Worm (Caenorhabditis elegans) whole organism, L1 larva: ENCODE measurements around the gene gtf-2E1.
A peak's percentile ranks its signal among the peaks of the same experiment; 100 is the strongest.

ENCODE experiments used
- C16A3.4 ChIP-seq: fragments of 150-350 bp; optimal IDR thresholded peaks from 2 replicates; lab custom pipeline; 2014; ENCODE audit warnings: missing biosample characterization, missing genetic modification characterization
- F16B12.6 ChIP-seq: fragments of 150-350 bp; optimal IDR thresholded peaks from 2 replicates; lab custom pipeline; 2014; ENCODE audit warnings: missing biosample characterization, missing genetic modification characterization
- aha-1 ChIP-seq: fragments of 150-350 bp; optimal IDR thresholded peaks from 2 replicates; lab custom pipeline; 2014; ENCODE audit warnings: missing biosample characterization, missing genetic modification characterization
- alr-1 ChIP-seq: fragments of 200-800 bp; sonication (Bioruptor generic); optimal IDR thresholded peaks from 2 replicates; lab custom pipeline; 2018; ENCODE audit warnings: borderline replicate concordance, mild to moderate bottlenecking, missing genetic modification characterization, missing compliant biosample characterization
- aly-2 ChIP-seq: fragments of 150-350 bp; optimal IDR thresholded peaks from 2 replicates; lab custom pipeline; 2014; ENCODE audit warnings: missing biosample characterization, missing genetic modification characterization
- blmp-1 ChIP-seq: fragments of 150-350 bp; optimal IDR thresholded peaks from 2 replicates; lab custom pipeline; 2014; ENCODE audit warnings: missing biosample characterization, missing genetic modification characterization
- ceh-8 ChIP-seq: fragments of 200-800 bp; sonication (Bioruptor generic); optimal IDR thresholded peaks from 2 replicates; lab custom pipeline; 2018; ENCODE audit warnings: mild to moderate bottlenecking, missing genetic modification characterization, moderate library complexity, missing compliant biosample characterization
- ceh-88 ChIP-seq: fragments of 200-800 bp; sonication (Bioruptor generic); IDR thresholded peaks from 2 replicates; pipeline ENCODE4 v1.3.6; 2022; ENCODE audit warnings: missing genetic modification characterization, missing compliant biosample characterization
- ceh-90 ChIP-seq: sonication (generic microtip); optimal IDR thresholded peaks from 2 replicates; lab custom pipeline; 2016; ENCODE audit warnings: missing genetic modification characterization, missing compliant biosample characterization
- ces-1 ChIP-seq: fragments of 150-350 bp; optimal IDR thresholded peaks from 2 replicates; lab custom pipeline; 2014; ENCODE audit warnings: missing biosample characterization, missing genetic modification reagents, missing genetic modification characterization
- efl-1 ChIP-seq, 4 experiments: fragments of 150-350 bp; optimal IDR thresholded peaks in 3 of 4; peaks in 1 of 4; 1 replicate in 1 of 4; 2 replicates in 3 of 4; lab custom pipeline; 2014; ENCODE audit warnings: missing biosample characterization in 2 of 4, missing genetic modification characterization in 2 of 4, missing genetic modification reagents in 2 of 4
- efl-3 ChIP-seq: fragments of 200-800 bp; sonication (Bioruptor generic); optimal IDR thresholded peaks from 2 replicates; lab custom pipeline; 2018; ENCODE audit warnings: mild to moderate bottlenecking, missing genetic modification characterization, missing compliant biosample characterization
- ets-5 ChIP-seq: fragments of 200-800 bp; sonication (Bioruptor generic); IDR thresholded peaks from 2 replicates; pipeline ENCODE4 v1.3.6; 2022; ENCODE audit warnings: missing genetic modification characterization, missing compliant biosample characterization
- fkh-10 ChIP-seq: sonication (generic microtip); optimal IDR thresholded peaks from 2 replicates; lab custom pipeline; 2017; ENCODE audit warnings: missing biosample characterization, missing genetic modification reagents, missing genetic modification characterization
- fkh-4 ChIP-seq: sonication (generic microtip); optimal IDR thresholded peaks from 2 replicates; lab custom pipeline; 2016; ENCODE audit warnings: missing compliant biosample characterization, missing genetic modification characterization, borderline replicate concordance
- fkh-8 ChIP-seq: sonication (generic microtip); optimal IDR thresholded peaks from 2 replicates; lab custom pipeline; 2016; ENCODE audit warnings: mild to moderate bottlenecking, missing genetic modification characterization, missing compliant biosample characterization
- fos-1 ChIP-seq: fragments of 150-350 bp; optimal IDR thresholded peaks from 2 replicates; lab custom pipeline; 2014; ENCODE audit warnings: missing biosample characterization, missing genetic modification characterization
- grh-1 ChIP-seq: fragments of 200-800 bp; sonication (Bioruptor generic); IDR thresholded peaks from 2 replicates; pipeline ENCODE4 v1.3.6; 2022; ENCODE audit warnings: missing genetic modification reagents, missing genetic modification characterization, missing compliant biosample characterization
- hlh-17 ChIP-seq: fragments of 200-800 bp; sonication (Bioruptor generic); optimal IDR thresholded peaks from 2 replicates; lab custom pipeline; 2018; ENCODE audit warnings: missing genetic modification characterization, mild to moderate bottlenecking, missing compliant biosample characterization, moderate library complexity, borderline replicate concordance
- hpl-2 ChIP-seq: fragments of 150-350 bp; optimal IDR thresholded peaks from 2 replicates; lab custom pipeline; 2014; ENCODE audit warnings: missing biosample characterization, missing genetic modification reagents, missing genetic modification characterization
- isw-1 ChIP-seq: fragments of 200-800 bp; sonication (Bioruptor generic); IDR thresholded peaks from 2 replicates; pipeline ENCODE4 v1.3.6; 2022; ENCODE audit warnings: missing genetic modification characterization, missing compliant biosample characterization
- lin-13 ChIP-seq: fragments of 150-350 bp; optimal IDR thresholded peaks from 2 replicates; lab custom pipeline; 2014; ENCODE audit warnings: missing biosample characterization, missing genetic modification reagents, missing genetic modification characterization
- lin-14 ChIP-seq: fragments of 200-800 bp; sonication (Bioruptor generic); optimal IDR thresholded peaks from 2 replicates; lab custom pipeline; 2018; ENCODE audit warnings: mild to moderate bottlenecking, missing genetic modification characterization, moderate library complexity, missing compliant biosample characterization
- lin-35 ChIP-seq, 2 experiments: fragments of 150-350 bp; optimal IDR thresholded peaks; 2 replicates each; lab custom pipeline; 2014; ENCODE audit warnings: missing biosample characterization in 2 of 2, missing genetic modification characterization in 2 of 2, missing genetic modification reagents in 2 of 2
- lsy-2 ChIP-seq, 2 experiments: fragments of 150-350 bp; optimal IDR thresholded peaks; 2 replicates each; lab custom pipeline; 2014; ENCODE audit warnings: missing biosample characterization in 2 of 2, missing genetic modification characterization in 2 of 2
- mdl-1 ChIP-seq, 2 experiments: fragments of 150-350 bp; optimal IDR thresholded peaks; 2 replicates each; lab custom pipeline; 2014 to 2017; ENCODE audit warnings: missing biosample characterization in 2 of 2, missing genetic modification characterization in 2 of 2, inconsistent platforms in 1 of 2
- mef-2 ChIP-seq: fragments of 150-350 bp; optimal IDR thresholded peaks from 2 replicates; lab custom pipeline; 2014; ENCODE audit warnings: missing biosample characterization, missing genetic modification characterization
- nhr-11 ChIP-seq: fragments of 150-350 bp; optimal IDR thresholded peaks from 2 replicates; lab custom pipeline; 2014; ENCODE audit warnings: missing biosample characterization, missing genetic modification characterization
- nhr-28 ChIP-seq: fragments of 150-350 bp; optimal IDR thresholded peaks from 2 replicates; lab custom pipeline; 2014; ENCODE audit warnings: missing biosample characterization, missing genetic modification characterization
- nhr-47 ChIP-seq: sonication (generic microtip); optimal IDR thresholded peaks from 2 replicates; lab custom pipeline; 2016; ENCODE audit warnings: mild to moderate bottlenecking, missing genetic modification characterization, moderate library complexity, missing compliant biosample characterization
- nhr-71 ChIP-seq: sonication (generic microtip); optimal IDR thresholded peaks from 2 replicates; lab custom pipeline; 2016; ENCODE audit warnings: mild to moderate bottlenecking, missing genetic modification characterization, moderate library complexity, missing compliant biosample characterization
- nhr-84 ChIP-seq: sonication (generic microtip); optimal IDR thresholded peaks from 2 replicates; lab custom pipeline; 2017; ENCODE audit warnings: missing biosample characterization, missing genetic modification characterization
- nhr-85 ChIP-seq: sonication (generic microtip); peaks from one replicate; lab custom pipeline; 2016; ENCODE audit warnings: missing genetic modification characterization, inconsistent platforms, missing compliant biosample characterization
- pag-3 ChIP-seq: sonication (generic microtip); optimal IDR thresholded peaks from 2 replicates; lab custom pipeline; 2017; ENCODE audit warnings: missing genetic modification characterization, mild to moderate bottlenecking, missing compliant biosample characterization, antibody characterized with exemption, borderline replicate concordance; ENCODE audit not compliant: insufficient read depth
- pax-3 ChIP-seq: fragments of 200-800 bp; sonication (Bioruptor generic); optimal IDR thresholded peaks from 2 replicates; lab custom pipeline; 2018; ENCODE audit warnings: mild to moderate bottlenecking, missing genetic modification characterization, moderate library complexity, missing compliant biosample characterization
- rnt-1 ChIP-seq: sonication (generic microtip); optimal IDR thresholded peaks from 2 replicates; lab custom pipeline; 2016; ENCODE audit warnings: mild to moderate bottlenecking, missing genetic modification characterization, moderate library complexity, missing compliant biosample characterization
- snpc-4 ChIP-seq: fragments of 150-350 bp; optimal IDR thresholded peaks from 2 replicates; lab custom pipeline; 2014; ENCODE audit warnings: missing biosample characterization, missing genetic modification characterization
- snu-23 ChIP-seq: sonication (generic microtip); optimal IDR thresholded peaks from 2 replicates; lab custom pipeline; 2016; ENCODE audit warnings: missing genetic modification characterization, missing compliant biosample characterization
- sptf-1 ChIP-seq: fragments of 150-350 bp; optimal IDR thresholded peaks from 2 replicates; lab custom pipeline; 2014; ENCODE audit warnings: missing biosample characterization, missing genetic modification characterization
- tlp-1 ChIP-seq: fragments of 150-350 bp; optimal IDR thresholded peaks from 2 replicates; lab custom pipeline; 2014; ENCODE audit warnings: missing biosample characterization, missing genetic modification characterization
- unc-86 ChIP-seq: sonication (generic microtip); optimal IDR thresholded peaks from 2 replicates; lab custom pipeline; 2016; ENCODE audit warnings: missing genetic modification characterization, missing compliant biosample characterization
- vab-15 ChIP-seq: sonication (generic microtip); optimal IDR thresholded peaks from 2 replicates; lab custom pipeline; 2017; ENCODE audit warnings: missing genotype, mild to moderate bottlenecking, missing genetic modification characterization, missing compliant biosample characterization
- xbp-1 ChIP-seq: sonication (generic microtip); optimal IDR thresholded peaks from 2 replicates; lab custom pipeline; 2016; ENCODE audit warnings: missing genetic modification characterization, missing compliant biosample characterization
- zag-1 ChIP-seq: fragments of 150-350 bp; optimal IDR thresholded peaks from 2 replicates; lab custom pipeline; 2014; ENCODE audit warnings: missing biosample characterization, missing genetic modification characterization
- zip-4 ChIP-seq: fragments of 200-800 bp; sonication (Bioruptor generic); optimal IDR thresholded peaks from 2 replicates; lab custom pipeline; 2018; ENCODE audit warnings: mild to moderate bottlenecking, missing genetic modification characterization, moderate library complexity, missing compliant biosample characterization

Gene gtf-2E1

ce11 chrIV:17280441-17280939 lies 25.4 kb downstream of the gtf-2E1 start:
- TF ChIP-seq nhr-85 (tag; lab: Kevin White, UChicago) = peak; percentile 86
- TF ChIP-seq ceh-8 (GFP tag; lab: Kevin White, UChicago) = no peak
- peak; percentile 9 for TF ChIP-seq fkh-8
- TF ChIP-seq F16B12.6 = no peak
- no peak for TF ChIP-seq snpc-4 (tag; lab: Kevin White, UChicago)
- no peak for TF ChIP-seq nhr-84
- no peak for TF ChIP-seq fkh-10
- no peak for TF ChIP-seq lin-14 (GFP tag; lab: Kevin White, UChicago)
- no peak for TF ChIP-seq xbp-1 (tag; lab: Kevin White, UChicago)
- TF ChIP-seq mdl-1 (tag; optimal IDR thresholded peaks at IDR 0.05; lab: Kevin White, UChicago) = no peak
- TF ChIP-seq blmp-1 (tag; lab: Kevin White, UChicago) = no peak
- TF ChIP-seq mef-2 (tag; lab: Kevin White, UChicago) = no peak
- TF ChIP-seq alr-1 (tag; lab: Kevin White, UChicago) = no peak
- TF ChIP-seq ceh-90 (tag; lab: Kevin White, UChicago) = no peak
- no peak for TF ChIP-seq ces-1 (GFP tag; lab: Kevin White, UChicago)
- TF ChIP-seq snu-23 (GFP tag; lab: Kevin White, UChicago) = no peak
- TF ChIP-seq unc-86 (tag; lab: Kevin White, UChicago) = no peak
- TF ChIP-seq sptf-1 (tag; lab: Kevin White, UChicago) = no peak
- peak in 1 of 2 experiments; percentile 11 for TF ChIP-seq lsy-2 (tag; optimal IDR thresholded peaks at IDR 0.05; lab: Kevin White, UChicago)
- no peak for TF ChIP-seq efl-1 (optimal IDR thresholded peaks at IDR 0.05; lab: Kevin White, UChicago)
- TF ChIP-seq efl-1 (GFP tag; optimal IDR thresholded peaks at IDR 0.05 in 1 of 2; lab: Kevin White, UChicago) = peak in 1 of 2 experiments; percentile 66
- peak; percentile 16 for TF ChIP-seq rnt-1
- no peak for TF ChIP-seq fkh-4
- no peak for TF ChIP-seq vab-15 (tag; lab: Kevin White, UChicago)
- TF ChIP-seq aha-1 = no peak
- TF ChIP-seq hlh-17 (GFP tag; lab: Kevin White, UChicago) = no peak
- no peak for TF ChIP-seq tlp-1 (tag; lab: Kevin White, UChicago)
- TF ChIP-seq aly-2 (tag; lab: Kevin White, UChicago) = no peak
- TF ChIP-seq fos-1 (tag; lab: Kevin White, UChicago) = no peak
- no peak for TF ChIP-seq zip-4
- TF ChIP-seq nhr-71 (tag; lab: Kevin White, UChicago) = no peak
- TF ChIP-seq lin-35 (GFP tag; optimal IDR thresholded peaks at IDR 0.05; lab: Kevin White, UChicago) = peak in 1 of 2 experiments; percentile 0

ce11 chrIV:17281060-17282021 lies 26.2 kb downstream of the gtf-2E1 start:
- no peak for TF ChIP-seq sptf-1 (tag; lab: Kevin White, UChicago)
- no peak for TF ChIP-seq alr-1 (tag; lab: Kevin White, UChicago)
- TF ChIP-seq nhr-28 (tag; lab: Kevin White, UChicago) = no peak
- no peak for TF ChIP-seq ets-5 (GFP tag; lab: Robert Waterston, UW)
- peak; percentile 15 for TF ChIP-seq ceh-8 (GFP tag; lab: Kevin White, UChicago)
- no peak for TF ChIP-seq zag-1
- peak; percentile 13 for TF ChIP-seq snpc-4 (tag; lab: Kevin White, UChicago)
- TF ChIP-seq nhr-11 = no peak
- TF ChIP-seq nhr-85 (tag; lab: Kevin White, UChicago) = no peak
- peak; percentile 2 for TF ChIP-seq efl-3 (GFP tag; lab: Kevin White, UChicago)
- peak; percentile 57 for TF ChIP-seq xbp-1 (tag; lab: Kevin White, UChicago)
- TF ChIP-seq lsy-2 (tag; optimal IDR thresholded peaks at IDR 0.05; lab: Kevin White, UChicago) = peak; percentile 68 to 75
- no peak for TF ChIP-seq ces-1 (GFP tag; lab: Kevin White, UChicago)
- no peak for TF ChIP-seq grh-1 (GFP tag; lab: Robert Waterston, UW)
- peak; percentile 100 for TF ChIP-seq aly-2 (tag; lab: Kevin White, UChicago)
- peak; percentile 17 for TF ChIP-seq C16A3.4 (tag; lab: Kevin White, UChicago)
- TF ChIP-seq isw-1 = no peak
- peak; percentile 54 for TF ChIP-seq nhr-47 (tag; lab: Kevin White, UChicago)
- TF ChIP-seq F16B12.6 = no peak
- peak; percentile 27 for TF ChIP-seq zip-4
- no peak for TF ChIP-seq pax-3 (tag; lab: Kevin White, UChicago)
- peak; percentile 82 for TF ChIP-seq nhr-71 (tag; lab: Kevin White, UChicago)
- TF ChIP-seq hpl-2 (GFP tag; lab: Kevin White, UChicago) = no peak
- peak; percentile 25 for TF ChIP-seq pag-3 (tag; lab: Kevin White, UChicago)
- TF ChIP-seq vab-15 (tag; lab: Kevin White, UChicago) = no peak
- no peak for TF ChIP-seq mdl-1 (tag; optimal IDR thresholded peaks at IDR 0.05; lab: Kevin White, UChicago)
- no peak for TF ChIP-seq blmp-1 (tag; lab: Kevin White, UChicago)
- peak; percentile 21; the same call in 1 of the 2 replicates for TF ChIP-seq ceh-88
- TF ChIP-seq nhr-84 = no peak
- TF ChIP-seq lin-13 (GFP tag; lab: Kevin White, UChicago) = peak; percentile 62
- no peak for TF ChIP-seq mef-2 (tag; lab: Kevin White, UChicago)
- peak; percentile 32 for TF ChIP-seq unc-86 (tag; lab: Kevin White, UChicago)
